Worm (Caenorhabditis elegans): ENCODE measurements around the gene mpz-4.

mpz-4 gene

ce11 chrIV:4788332-4788731 is 38.8 kb downstream of the mpz-4 start, which contains the start of gene nhr-104 (continued):
- TF ChIP-seq sup-37 (GFP tag; optimal IDR thresholded peaks at IDR 0.05) (no peak), nhr-76 (tag; optimal IDR thresholded peaks at IDR 0.05) (no peak), ceh-8 (GFP tag; optimal IDR thresholded peaks at IDR 0.05) (no peak), irx-1 (tag; optimal IDR thresholded peaks at IDR 0.05) (no peak), fkh-10 (GFP tag; optimal IDR thresholded peaks at IDR 0.05) (no peak), unc-130 (tag; optimal IDR thresholded peaks at IDR 0.05) (no peak), nhr-47 (tag; optimal IDR thresholded peaks at IDR 0.05) (no peak), xbp-1 (tag; optimal IDR thresholded peaks at IDR 0.05) (no peak), efl-1 (optimal IDR thresholded peaks at IDR 0.05) (peak; percentile 20 to 49), efl-1 (GFP tag; optimal IDR thresholded peaks at IDR 0.05 in 1 of 2) (peak in 1 of 2 experiments; percentile 3), sptf-1 (tag; optimal IDR thresholded peaks at IDR 0.05) (no peak), zip-4 (GFP tag; optimal IDR thresholded peaks at IDR 0.05) (no peak), aha-1 (tag; optimal IDR thresholded peaks at IDR 0.05) (no peak), ceh-82 (tag; optimal IDR thresholded peaks at IDR 0.05) (peak in 1 of 3 experiments; percentile 7), fkh-4 (tag; optimal IDR thresholded peaks at IDR 0.05; ENCODE audit: borderline replicate concordance) (no peak), sox-4 (tag; optimal IDR thresholded peaks at IDR 0.05) (no peak), mep-1 (tag; optimal IDR thresholded peaks at IDR 0.05) (peak; percentile 48), isw-1 (GFP tag; IDR thresholded peaks at IDR 0.05) (no peak), nhr-19 (GFP tag; conservative IDR thresholded peaks at IDR 0.05) (no peak; the same call in 1 of the 2 replicates), jun-1 (tag; optimal IDR thresholded peaks at IDR 0.05) (peak; percentile 28), snu-23 (GFP tag; optimal IDR thresholded peaks at IDR 0.05) (peak; percentile 61), tbx-2 (tag; optimal IDR thresholded peaks at IDR 0.05) (peak; percentile 30), ztf-4 (tag; optimal IDR thresholded peaks at IDR 0.05) (no peak), pag-3 (tag; optimal IDR thresholded peaks at IDR 0.05; ENCODE audit: borderline replicate concordance, insufficient read depth) (peak; percentile 47), ces-1 (GFP tag; optimal IDR thresholded peaks at IDR 0.05) (no peak), grh-1 (GFP tag; IDR thresholded peaks at IDR 0.05) (peak; percentile 87), C04F5.9 (tag; optimal IDR thresholded peaks at IDR 0.05) (no peak), efl-3 (GFP tag; optimal IDR thresholded peaks at IDR 0.05) (no peak), unc-98 (GFP tag; IDR thresholded peaks at IDR 0.05) (no peak), lsy-2 (tag; optimal IDR thresholded peaks at IDR 0.05) (peak; percentile 30 to 63), nhr-84 (tag; optimal IDR thresholded peaks at IDR 0.05) (no peak)

- TF ChIP-seq unc-98 (GFP tag; IDR thresholded peaks at IDR 0.05) (no peak), efl-1 (optimal IDR thresholded peaks at IDR 0.05) (peak in 1 of 2 experiments; percentile 19), efl-1 (GFP tag; optimal IDR thresholded peaks at IDR 0.05 in 1 of 2) (no peak), mab-9 (GFP tag; IDR thresholded peaks at IDR 0.05) (no peak), blmp-1 (tag; optimal IDR thresholded peaks at IDR 0.05) (no peak), nhr-28 (tag; optimal IDR thresholded peaks at IDR 0.05) (no peak), ztf-11 (tag; optimal IDR thresholded peaks at IDR 0.05) (no peak), mep-1 (tag; optimal IDR thresholded peaks at IDR 0.05) (no peak), lsy-2 (tag; optimal IDR thresholded peaks at IDR 0.05) (peak in 1 of 2 experiments; percentile 29), irx-1 (tag; optimal IDR thresholded peaks at IDR 0.05) (peak; percentile 20), snu-23 (GFP tag; optimal IDR thresholded peaks at IDR 0.05) (peak; percentile 28), lin-35 (GFP tag; optimal IDR thresholded peaks at IDR 0.05) (peak in 1 of 2 experiments; percentile 26)
These were observed 46.0 kb downstream of the mpz-4 start for ce11 chrIV:4781123-4781522.

ce11 chrIV:4780129-4780528 is 47.0 kb downstream of the mpz-4 start, which contains the start of gene set-15:
TSS of gene set-15 (minus strand) at chrIV:4780229.
- TF ChIP-seq mab-9 (GFP tag; IDR thresholded peaks at IDR 0.05) (no peak), fkh-10 (GFP tag; optimal IDR thresholded peaks at IDR 0.05) (no peak), ceh-88 (GFP tag; IDR thresholded peaks at IDR 0.05) (no peak), hlh-4 (tag; optimal IDR thresholded peaks at IDR 0.05) (no peak), egl-27 (tag; optimal IDR thresholded peaks at IDR 0.05) (no peak), egl-13 (tag; optimal IDR thresholded peaks at IDR 0.05) (no peak), blmp-1 (tag; optimal IDR thresholded peaks at IDR 0.05) (no peak), aly-2 (tag; optimal IDR thresholded peaks at IDR 0.05) (no peak), tbx-2 (tag; optimal IDR thresholded peaks at IDR 0.05) (no peak), swsn-7 (tag; optimal IDR thresholded peaks at IDR 0.05) (no peak), nhr-77 (tag; optimal IDR thresholded peaks at IDR 0.05) (no peak), C16A3.4 (tag; optimal IDR thresholded peaks at IDR 0.05) (no peak), mep-1 (tag; optimal IDR thresholded peaks at IDR 0.05) (no peak), nhr-11 (tag; optimal IDR thresholded peaks at IDR 0.05) (no peak), ets-5 (GFP tag; IDR thresholded peaks at IDR 0.05) (no peak), elt-3 (tag; optimal IDR thresholded peaks at IDR 0.05) (no peak)

Measured in whole organism, L1 larva.